Fruit fly (Drosophila melanogaster) whole organism, embryonic: Measurements from ENCODE around the gene CG18765.

Source experiments
- Awh ChIP-seq: fragments of 200-800 bp; sonication (Bioruptor generic); IDR thresholded peaks from 2 replicates; pipeline ENCODE4, ENCODE4 v1.3.6; 2022; ENCODE audit warnings: missing biosample characterization, missing genetic modification characterization
- CG11398 ChIP-seq: fragments of 200-800 bp; sonication (Bioruptor generic); optimal IDR thresholded peaks from 2 replicates; lab custom pipeline; 2016; ENCODE audit warnings: missing biosample characterization, missing genetic modification characterization
- CG11504 ChIP-seq: fragments of 200-800 bp; sonication (Bioruptor generic); optimal IDR thresholded peaks from 3 replicates; lab custom pipeline; 2019; ENCODE audit warnings: missing biosample characterization, mild to moderate bottlenecking, missing genetic modification characterization, moderate library complexity
- CG12219 ChIP-seq: fragments of 200-800 bp; sonication (Bioruptor generic); optimal IDR thresholded peaks from 3 replicates; lab custom pipeline; 2018; ENCODE audit warnings: missing biosample characterization, mild to moderate bottlenecking, missing genetic modification characterization
- CG12659 ChIP-seq: fragments of 200-800 bp; sonication (Bioruptor generic); optimal IDR thresholded peaks from 3 replicates; lab custom pipeline; 2017; ENCODE audit warnings: mild to moderate bottlenecking, missing biosample characterization, missing genetic modification reagents, missing genetic modification characterization
- CG13624 ChIP-seq: fragments of 200-800 bp; sonication (Bioruptor generic); optimal IDR thresholded peaks from 2 replicates; lab custom pipeline; 2016; ENCODE audit warnings: missing biosample characterization, missing genetic modification characterization
- CG1603 ChIP-seq: fragments of 200-800 bp; sonication (Bioruptor generic); optimal IDR thresholded peaks from 2 replicates; lab custom pipeline; 2019; ENCODE audit warnings: missing biosample characterization, mild to moderate bottlenecking, missing genetic modification characterization, moderate library complexity
- CG17328 ChIP-seq: fragments of 200-800 bp; sonication (Bioruptor generic); IDR thresholded peaks from 2 replicates; pipeline ENCODE4 v1.3.6; 2022; ENCODE audit warnings: missing biosample characterization, missing genetic modification characterization
- CG17568 ChIP-seq: fragments of 200-800 bp; sonication (Bioruptor generic); optimal IDR thresholded peaks from 2 replicates; lab custom pipeline; 2018; ENCODE audit warnings: missing biosample characterization, mild to moderate bottlenecking, missing genetic modification characterization, moderate library complexity
- CG3065 ChIP-seq: fragments of 200-800 bp; sonication (Bioruptor generic); optimal IDR thresholded peaks from 2 replicates; lab custom pipeline; 2016; ENCODE audit warnings: missing biosample characterization, missing genetic modification characterization
- CG31388 ChIP-seq: fragments of 200-800 bp; sonication (Bioruptor generic); optimal IDR thresholded peaks from 2 replicates; lab custom pipeline; 2016; ENCODE audit warnings: missing biosample characterization, missing genetic modification characterization
- CG33213 ChIP-seq: fragments of 200-800 bp; sonication (Bioruptor generic); optimal IDR thresholded peaks from 3 replicates; lab custom pipeline; 2016; ENCODE audit warnings: missing biosample characterization, missing genetic modification characterization
- CG34224 ChIP-seq: fragments of 200-800 bp; sonication (Bioruptor generic); IDR thresholded peaks from 3 replicates; pipeline ENCODE4 v1.3.6; 2022; ENCODE audit warnings: missing biosample characterization, missing genetic modification characterization; ENCODE audit not compliant: partially characterized antibody
- CG34422 ChIP-seq: fragments of 200-800 bp; sonication (Bioruptor generic); IDR thresholded peaks from 3 replicates; pipeline ENCODE4 v1.3.6; 2022; ENCODE audit warnings: missing biosample characterization, missing genetic modification characterization
- CG3838 ChIP-seq: fragments of 200-800 bp; sonication (Bioruptor generic); optimal IDR thresholded peaks from 3 replicates; lab custom pipeline; 2016; ENCODE audit warnings: missing biosample characterization, missing genetic modification characterization
- CG4328 ChIP-seq: fragments of 200-800 bp; sonication (Bioruptor generic); optimal IDR thresholded peaks from 3 replicates; lab custom pipeline; 2017; ENCODE audit warnings: missing biosample characterization, missing genetic modification reagents, missing genetic modification characterization
- CG4617 ChIP-seq: fragments of 200-800 bp; sonication (Bioruptor generic); optimal IDR thresholded peaks from 3 replicates; lab custom pipeline; 2016; ENCODE audit warnings: missing biosample characterization, missing genetic modification characterization, borderline replicate concordance
- CG6254 ChIP-seq: fragments of 200-800 bp; sonication (Bioruptor generic); optimal IDR thresholded peaks from 3 replicates; lab custom pipeline; 2017; ENCODE audit warnings: mild to moderate bottlenecking, missing biosample characterization, missing genetic modification reagents, missing genetic modification characterization
- CG6813 ChIP-seq: fragments of 200-800 bp; sonication (Bioruptor generic); optimal IDR thresholded peaks from 2 replicates; lab custom pipeline; 2017; ENCODE audit warnings: missing biosample characterization, missing genetic modification characterization, mild to moderate bottlenecking, moderate library complexity, missing genetic modification reagents
- CG9797 ChIP-seq: fragments of 200-800 bp; sonication (Bioruptor generic); optimal IDR thresholded peaks from 3 replicates; lab custom pipeline; 2018; ENCODE audit warnings: missing biosample characterization, mild to moderate bottlenecking, missing genetic modification characterization
- CTCF ChIP-seq: fragments of 200-800 bp; sonication (Bioruptor generic); optimal IDR thresholded peaks from 2 replicates; lab custom pipeline; 2017; ENCODE audit warnings: missing biosample characterization, mild to moderate bottlenecking, missing genetic modification characterization, moderate library complexity
- Doc3 ChIP-seq: fragments of 200-800 bp; sonication (Bioruptor generic); IDR thresholded peaks from 3 replicates; pipeline ENCODE4 v1.3.6; 2022; ENCODE audit warnings: missing biosample characterization, missing genetic modification characterization; ENCODE audit not compliant: partially characterized antibody
- E2f2 ChIP-seq: fragments of 200-800 bp; sonication (Bioruptor generic); IDR thresholded peaks from 2 replicates; pipeline ENCODE4 v1.3.6; 2022; ENCODE audit warnings: missing biosample characterization, missing genetic modification characterization
- Ets97D ChIP-seq: fragments of 200-800 bp; sonication (Bioruptor generic); optimal IDR thresholded peaks from 3 replicates; lab custom pipeline; 2016; ENCODE audit warnings: missing biosample characterization, missing genetic modification characterization
- HmgZ ChIP-seq: fragments of 200-800 bp; sonication (Bioruptor generic); optimal IDR thresholded peaks from 2 replicates; lab custom pipeline; 2018; ENCODE audit warnings: missing biosample characterization, mild to moderate bottlenecking, missing genetic modification characterization
- MBD-R2 ChIP-seq: fragments of 200-800 bp; sonication (Bioruptor generic); IDR thresholded peaks from 2 replicates; pipeline ENCODE4 v1.3.6; 2022; ENCODE audit warnings: missing biosample characterization, missing genetic modification characterization
- MESR4 ChIP-seq: fragments of 200-800 bp; sonication (Bioruptor generic); optimal IDR thresholded peaks from 2 replicates; lab custom pipeline; 2018; ENCODE audit warnings: missing biosample characterization, mild to moderate bottlenecking, missing genetic modification characterization, moderate library complexity
- Max ChIP-seq: fragments of 200-800 bp; sonication (Bioruptor generic); optimal IDR thresholded peaks from 2 replicates; lab custom pipeline; 2016; ENCODE audit warnings: missing biosample characterization, mild to moderate bottlenecking, missing genetic modification characterization
- Myb ChIP-seq: fragments of 200-800 bp; sonication (Bioruptor generic); optimal IDR thresholded peaks from 2 replicates; lab custom pipeline; 2016; ENCODE audit warnings: missing biosample characterization, missing genetic modification characterization
- Opbp ChIP-seq: fragments of 200-800 bp; sonication (Bioruptor generic); IDR thresholded peaks from 3 replicates; pipeline ENCODE4 v1.3.6; 2022; ENCODE audit warnings: missing biosample characterization, missing genetic modification characterization; ENCODE audit not compliant: partially characterized antibody
- Sin3A ChIP-seq: fragments of >200 bp; optimal IDR thresholded peaks from 2 replicates; lab custom pipeline; 2018
- Xrp1 ChIP-seq: fragments of 200-800 bp; sonication (Bioruptor generic); IDR thresholded peaks from 2 replicates; pipeline ENCODE4 v1.3.6; 2022; ENCODE audit warnings: missing biosample characterization, missing genetic modification characterization
- ato ChIP-seq: fragments of 200-800 bp; sonication (Bioruptor generic); IDR thresholded peaks from 2 replicates; pipeline ENCODE4 v1.3.6; 2022; ENCODE audit warnings: missing biosample characterization, missing genetic modification characterization; ENCODE audit not compliant: partially characterized antibody
- bowl ChIP-seq: fragments of 200-800 bp; sonication (Bioruptor generic); IDR thresholded peaks from 2 replicates; pipeline ENCODE4 v1.3.6; 2022; ENCODE audit warnings: missing biosample characterization, missing genetic modification characterization
- br ChIP-seq: fragments of >200 bp; optimal IDR thresholded peaks from 2 replicates; lab custom pipeline; 2017
- dan ChIP-seq: fragments of 200-800 bp; sonication (Bioruptor generic); IDR thresholded peaks from 2 replicates; pipeline ENCODE4 v1.3.6; 2022; ENCODE audit warnings: missing biosample characterization, missing genetic modification characterization
- dpn ChIP-seq, 2 experiments: fragments of 200-800 bp; sonication (Bioruptor generic); optimal IDR thresholded peaks; 3 replicates each; lab custom pipeline; 2016; ENCODE audit warnings: missing biosample characterization in 2 of 2, missing genetic modification characterization in 2 of 2
- fd64A ChIP-seq: fragments of 200-800 bp; sonication (Bioruptor generic); optimal IDR thresholded peaks from 3 replicates; lab custom pipeline; 2018; ENCODE audit warnings: missing biosample characterization, mild to moderate bottlenecking, missing genetic modification characterization
- gcm ChIP-seq: fragments of 200-800 bp; sonication (Bioruptor generic); optimal IDR thresholded peaks from 2 replicates; lab custom pipeline; 2019; ENCODE audit warnings: missing biosample characterization, mild to moderate bottlenecking, missing genetic modification characterization, moderate library complexity
- gro ChIP-seq: fragments of 200-800 bp; sonication (Bioruptor generic); optimal IDR thresholded peaks from 2 replicates; lab custom pipeline; 2016; ENCODE audit warnings: missing biosample characterization, missing genetic modification characterization
- kay ChIP-seq: fragments of 200-800 bp; sonication (Bioruptor generic); optimal IDR thresholded peaks from 2 replicates; lab custom pipeline; 2016; ENCODE audit warnings: missing biosample characterization, missing genetic modification characterization
- nmo ChIP-seq: fragments of 200-800 bp; sonication (Bioruptor generic); optimal IDR thresholded peaks from 2 replicates; lab custom pipeline; 2018; ENCODE audit warnings: missing biosample characterization, mild to moderate bottlenecking, missing genetic modification characterization, moderate library complexity
- org-1 ChIP-seq: fragments of 200-800 bp; sonication (Bioruptor generic); optimal IDR thresholded peaks from 2 replicates; lab custom pipeline; 2017; ENCODE audit warnings: missing biosample characterization, missing genetic modification characterization
- phol ChIP-seq: fragments of 200-800 bp; sonication (Bioruptor generic); optimal IDR thresholded peaks from 3 replicates; lab custom pipeline; 2018; ENCODE audit warnings: missing biosample characterization, mild to moderate bottlenecking, missing genetic modification characterization, moderate library complexity
- row ChIP-seq: fragments of 200-800 bp; sonication (Bioruptor generic); IDR thresholded peaks from 3 replicates; pipeline ENCODE4 v1.3.6; 2022; ENCODE audit warnings: missing biosample characterization, missing genetic modification characterization
- sens ChIP-seq: fragments of 200-800 bp; sonication (Bioruptor generic); peaks from one replicate; lab custom pipeline; 2016; ENCODE audit warnings: missing biosample characterization, missing genetic modification characterization
- sima ChIP-seq: fragments of 200-800 bp; sonication (Bioruptor generic); optimal IDR thresholded peaks from 2 replicates; lab custom pipeline; 2016; ENCODE audit warnings: missing biosample characterization, missing genetic modification characterization
- slou ChIP-seq: fragments of 200-800 bp; sonication (Bioruptor generic); optimal IDR thresholded peaks from 3 replicates; lab custom pipeline; 2016; ENCODE audit warnings: missing biosample characterization, missing genetic modification characterization
- stc ChIP-seq: fragments of 200-800 bp; sonication (Bioruptor generic); IDR thresholded peaks from 2 replicates; pipeline ENCODE4 v1.3.6; 2022; ENCODE audit warnings: missing biosample characterization, missing genetic modification characterization
- trem ChIP-seq: fragments of 200-800 bp; optimal IDR thresholded peaks from 3 replicates; lab custom pipeline; 2019; ENCODE audit warnings: missing biosample characterization, mild to moderate bottlenecking, missing genetic modification characterization, moderate library complexity
- unc-4 ChIP-seq: fragments of 200-800 bp; sonication (Bioruptor generic); IDR thresholded peaks from 2 replicates; pipeline ENCODE4 v1.3.6; 2022; ENCODE audit warnings: missing biosample characterization, missing genetic modification characterization; ENCODE audit not compliant: partially characterized antibody
- vvl ChIP-seq: fragments of 200-800 bp; sonication (Bioruptor generic); IDR thresholded peaks from 2 replicates; pipeline ENCODE4 v1.3.6; 2022; ENCODE audit warnings: missing biosample characterization, missing genetic modification characterization
- zen2 ChIP-seq: fragments of 200-800 bp; sonication (Bioruptor generic); IDR thresholded peaks from 3 replicates; pipeline ENCODE4 v1.3.6; 2022; ENCODE audit warnings: missing biosample characterization, missing genetic modification characterization; ENCODE audit not compliant: partially characterized antibody

The CG18765 gene

dm6 chr3R:11679513-11679912 lies 12.1 kb downstream of the CG18765 start, which contains the start of the genes Taf12 and Ho (continued):
- TF ChIP-seq kay (GFP tag; lab: Kevin White, UChicago) (no peak), CG31388 (GFP tag; lab: Kevin White, UChicago) (no peak), bowl (GFP tag; lab: Robert Waterston, UW) (no peak), gcm (GFP tag; lab: Kevin White, UChicago) (no peak), stc (GFP tag; lab: Robert Waterston, UW) (0 out of 2 replicates have a peak, but pooled peaks have one; percentile 7), Ets97D (GFP tag; lab: Kevin White, UChicago) (peak; percentile 46), CG34224 (GFP tag; lab: Robert Waterston, UW) (no peak; the same call in 2 of the 3 replicates), CG4617 (peak; percentile 93), HmgZ (tag; lab: Kevin White, UChicago) (peak; percentile 42), trem (tag; lab: Kevin White, UChicago) (peak; percentile 72), gro (GFP tag; lab: Kevin White, UChicago) (peak; percentile 23), row (GFP tag; lab: Robert Waterston, UW) (0 out of 3 replicates have a peak, but pooled peaks have one; percentile 27), fd64A (GFP tag; lab: Kevin White, UChicago) (no peak), zen2 (no peak), CG17568 (peak; percentile 6), nmo (GFP tag; lab: Kevin White, UChicago) (peak; percentile 29), CG3065 (GFP tag; lab: Kevin White, UChicago) (no peak), E2f2 (GFP tag; lab: Robert Waterston, UW) (peak; percentile 75), phol (tag; lab: Kevin White, UChicago) (peak; percentile 30), MESR4 (peak; percentile 81), Awh (no peak), CG11504 (tag; lab: Kevin White, UChicago) (peak; percentile 31), Myb (peak; percentile 55), unc-4 (GFP tag; lab: Robert Waterston, UW) (0 out of 2 replicates have a peak, but pooled peaks have one; percentile 28), CTCF (GFP tag; lab: Kevin White, UChicago) (peak; percentile 58), CG17328 (GFP tag; lab: Robert Waterston, UW) (no peak), MBD-R2 (peak; percentile 91), sens (GFP tag; lab: Kevin White, UChicago) (peak; percentile 21), CG1603 (tag; lab: Kevin White, UChicago) (peak; percentile 59), CG9797 (peak; percentile 93), vvl (GFP tag; lab: Robert Waterston, UW) (peak; percentile 20; the same call in 1 of the 2 replicates), Sin3A (lab: Kevin White, UChicago) (peak; percentile 54), CG12659 (peak; percentile 71), CG34422 (GFP tag; lab: Robert Waterston, UW) (0 out of 3 replicates have a peak, but pooled peaks have one; percentile 15), org-1 (GFP tag; lab: Kevin White, UChicago) (no peak), CG33213 (GFP tag; lab: Kevin White, UChicago) (peak; percentile 43), CG11398 (GFP tag; lab: Kevin White, UChicago) (no peak)
- TF ChIP-seq, all 482 proteins: peak for 56

DNA sequence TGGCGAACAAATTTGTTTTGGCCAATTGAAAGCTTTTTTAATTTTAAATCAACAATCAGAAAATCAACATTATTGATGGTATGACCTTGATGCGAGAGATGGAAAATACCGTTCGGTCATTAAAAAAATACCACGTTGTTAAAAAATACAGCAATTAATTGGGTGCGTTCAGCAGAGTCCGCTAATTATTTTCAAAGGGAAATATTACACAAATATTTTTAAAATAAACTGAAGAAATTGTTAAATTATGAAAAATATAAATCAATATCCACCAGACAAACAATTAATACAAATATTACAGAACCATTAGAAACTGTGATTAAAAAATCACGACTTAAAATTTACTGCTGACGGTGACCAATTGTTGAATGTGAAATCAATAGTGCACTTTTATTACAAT lies 13.6 kb downstream of the CG18765 start, which contains the start of gene CG18476:
TSS of gene CG18476 (minus strand) at position 101 of the 400 bp plus-strand sequence.
- TF ChIP-seq CG6813 (peak; percentile 76), CG6254 (GFP tag; lab: Kevin White, UChicago) (peak; percentile 84), CG3838 (GFP tag; lab: Kevin White, UChicago) (peak; percentile 73), Xrp1 (peak; percentile 96), slou (GFP tag; lab: Kevin White, UChicago) (peak; percentile 55), dpn (GFP tag; optimal IDR thresholded peaks at IDR 0.05; lab: Kevin White, UChicago) (peak; percentile 76 to 89), sima (GFP tag; lab: Kevin White, UChicago) (no peak), CG4328 (GFP tag; lab: Kevin White, UChicago) (peak; percentile 75), dan (GFP tag; lab: Robert Waterston, UW) (peak; percentile 12; the same call in 1 of the 2 replicates), ato (no peak), br (lab: Kevin White, UChicago) (no peak), CG13624 (GFP tag; lab: Kevin White, UChicago) (peak; percentile 74), CG12219 (GFP tag; lab: Kevin White, UChicago) (peak; percentile 76), Opbp (GFP tag; lab: Robert Waterston, UW) (no peak), Max (peak; percentile 81), Doc3 (GFP tag; lab: Robert Waterston, UW) (no peak)
